Fruit fly (Drosophila melanogaster) whole organism, embryonic: ENCODE data around the gene CG15336.

Source experiments
- BtbVII ChIP-seq: fragments of 200-800 bp; sonication (Bioruptor generic); optimal IDR thresholded peaks from 3 replicates; lab custom pipeline; 2017; ENCODE audit warnings: missing biosample characterization, mild to moderate bottlenecking, missing genetic modification characterization
- CG10654 ChIP-seq: fragments of 200-800 bp; sonication (Bioruptor generic); optimal IDR thresholded peaks from 2 replicates; lab custom pipeline; 2016; ENCODE audit warnings: missing biosample characterization, missing genetic modification characterization
- CG11247 ChIP-seq: fragments of 200-800 bp; sonication (Bioruptor generic); IDR thresholded peaks from 2 replicates; pipeline ENCODE4 v1.3.6; 2022; ENCODE audit warnings: missing biosample characterization, missing genetic modification characterization
- CG12942 ChIP-seq: fragments of 200-800 bp; sonication (Bioruptor generic); optimal IDR thresholded peaks from 3 replicates; lab custom pipeline; 2016; ENCODE audit warnings: missing biosample characterization, missing genetic modification characterization
- CG17568 ChIP-seq: fragments of 200-800 bp; sonication (Bioruptor generic); optimal IDR thresholded peaks from 2 replicates; lab custom pipeline; 2018; ENCODE audit warnings: missing biosample characterization, mild to moderate bottlenecking, missing genetic modification characterization, moderate library complexity
- CG2129 ChIP-seq: fragments of 200-800 bp; sonication (Bioruptor generic); IDR thresholded peaks from 2 replicates; pipeline ENCODE4 v1.3.6; 2022; ENCODE audit warnings: missing biosample characterization, missing genetic modification characterization; ENCODE audit not compliant: partially characterized antibody
- CG31441 ChIP-seq: fragments of 200-800 bp; sonication (Bioruptor generic); IDR thresholded peaks from 2 replicates; pipeline ENCODE4 v1.3.6; 2022; ENCODE audit warnings: missing biosample characterization, missing genetic modification characterization
- CG3847 ChIP-seq: fragments of 200-800 bp; sonication (Bioruptor generic); IDR thresholded peaks from 2 replicates; pipeline ENCODE4 v1.3.6; 2022; ENCODE audit warnings: missing biosample characterization, missing genetic modification characterization
- CG4404 ChIP-seq: fragments of 200-800 bp; sonication (Bioruptor generic); IDR thresholded peaks from 2 replicates; pipeline ENCODE4 v1.3.6; 2022; ENCODE audit warnings: missing biosample characterization, missing genetic modification characterization
- CG4617 ChIP-seq: fragments of 200-800 bp; sonication (Bioruptor generic); optimal IDR thresholded peaks from 3 replicates; lab custom pipeline; 2016; ENCODE audit warnings: missing biosample characterization, missing genetic modification characterization, borderline replicate concordance
- CG6175 ChIP-seq: fragments of 200-800 bp; sonication (Bioruptor generic); IDR thresholded peaks from 3 replicates; pipeline ENCODE4 v1.3.6; 2022; ENCODE audit warnings: missing biosample characterization, missing genetic modification characterization
- CG6272 ChIP-seq: fragments of 200-800 bp; sonication (Bioruptor generic); IDR thresholded peaks from 2 replicates; pipeline ENCODE4 v1.3.6; 2022; ENCODE audit warnings: missing biosample characterization, missing genetic modification characterization
- CG6765 ChIP-seq: fragments of 200-800 bp; sonication (Bioruptor generic); optimal IDR thresholded peaks from 3 replicates; lab custom pipeline; 2017; ENCODE audit warnings: missing biosample characterization, mild to moderate bottlenecking, missing genetic modification characterization
- CG7745 ChIP-seq: fragments of 200-800 bp; sonication (Bioruptor generic); optimal IDR thresholded peaks from 2 replicates; lab custom pipeline; 2018; ENCODE audit warnings: missing biosample characterization, mild to moderate bottlenecking, missing genetic modification characterization, moderate library complexity
- CG7786 ChIP-seq: fragments of 200-800 bp; sonication (Bioruptor generic); optimal IDR thresholded peaks from 2 replicates; lab custom pipeline; 2016; ENCODE audit warnings: missing biosample characterization, missing genetic modification characterization
- CG8765 ChIP-seq: fragments of 200-800 bp; sonication (Bioruptor generic); IDR thresholded peaks from 2 replicates; pipeline ENCODE4 v1.3.6; 2022; ENCODE audit warnings: missing biosample characterization, missing genetic modification characterization
- CG9727 ChIP-seq: fragments of 200-800 bp; sonication (Bioruptor generic); optimal IDR thresholded peaks from 3 replicates; lab custom pipeline; 2017; ENCODE audit warnings: missing biosample characterization, mild to moderate bottlenecking, missing genetic modification characterization
- CHES-1-like ChIP-seq: fragments of 200-800 bp; sonication (Bioruptor generic); optimal IDR thresholded peaks from 2 replicates; lab custom pipeline; 2016; ENCODE audit warnings: missing biosample characterization, missing genetic modification characterization
- Chrac-16 ChIP-seq: fragments of 200-800 bp; sonication (Bioruptor generic); optimal IDR thresholded peaks from 3 replicates; lab custom pipeline; 2016; ENCODE audit warnings: missing biosample characterization, missing genetic modification characterization
- CrebB ChIP-seq: fragments of 200-800 bp; sonication (Bioruptor generic); optimal IDR thresholded peaks from 3 replicates; lab custom pipeline; 2018; ENCODE audit warnings: missing biosample characterization, mild to moderate bottlenecking, missing genetic modification characterization
- D19B ChIP-seq: fragments of 200-800 bp; sonication (Bioruptor generic); optimal IDR thresholded peaks from 2 replicates; lab custom pipeline; 2017; ENCODE audit warnings: missing biosample characterization, mild to moderate bottlenecking, missing genetic modification characterization
- E2f2 ChIP-seq: fragments of 200-800 bp; sonication (Bioruptor generic); IDR thresholded peaks from 2 replicates; pipeline ENCODE4 v1.3.6; 2022; ENCODE audit warnings: missing biosample characterization, missing genetic modification characterization
- HHEX ChIP-seq: fragments of 200-800 bp; sonication (Bioruptor generic); optimal IDR thresholded peaks from 3 replicates; lab custom pipeline; 2017; ENCODE audit warnings: missing biosample characterization, mild to moderate bottlenecking, missing genetic modification characterization, missing genetic modification reagents
- HmgZ ChIP-seq: fragments of 200-800 bp; sonication (Bioruptor generic); optimal IDR thresholded peaks from 2 replicates; lab custom pipeline; 2018; ENCODE audit warnings: missing biosample characterization, mild to moderate bottlenecking, missing genetic modification characterization
- Lim3 ChIP-seq: fragments of 200-800 bp; sonication (Bioruptor generic); IDR thresholded peaks from 2 replicates; pipeline ENCODE4 v1.3.6; 2022; ENCODE audit warnings: missing biosample characterization, missing genetic modification characterization
- Oli ChIP-seq: fragments of 200-800 bp; sonication (Bioruptor generic); optimal IDR thresholded peaks from 2 replicates; lab custom pipeline; 2018; ENCODE audit warnings: missing biosample characterization, mild to moderate bottlenecking, missing genetic modification characterization, moderate library complexity
- br ChIP-seq: fragments of >200 bp; optimal IDR thresholded peaks from 2 replicates; lab custom pipeline; 2017
- dmrt11E ChIP-seq: fragments of 200-800 bp; sonication (Bioruptor generic); optimal IDR thresholded peaks from 3 replicates; lab custom pipeline; 2018; ENCODE audit warnings: missing biosample characterization, mild to moderate bottlenecking, missing genetic modification characterization, moderate library complexity
- ems ChIP-seq: fragments of 200-800 bp; sonication (Bioruptor generic); optimal IDR thresholded peaks from 3 replicates; lab custom pipeline; 2016; ENCODE audit warnings: missing biosample characterization, missing genetic modification characterization
- esg ChIP-seq: fragments of 200-800 bp; sonication (Bioruptor generic); conservative IDR thresholded peaks from 2 replicates; pipeline ENCODE4 v1.3.6; 2022; ENCODE audit warnings: missing biosample characterization, missing genetic modification characterization
- ewg ChIP-seq: fragments of 200-800 bp; sonication (Bioruptor generic); optimal IDR thresholded peaks from 3 replicates; lab custom pipeline; 2017; ENCODE audit warnings: mild to moderate bottlenecking, missing biosample characterization, missing genetic modification reagents, missing genetic modification characterization
- exex ChIP-seq: fragments of 200-800 bp; sonication (Bioruptor generic); optimal IDR thresholded peaks from 4 replicates; lab custom pipeline; 2018; ENCODE audit warnings: missing biosample characterization, mild to moderate bottlenecking, missing genetic modification characterization, moderate library complexity
- gcm ChIP-seq: fragments of 200-800 bp; sonication (Bioruptor generic); optimal IDR thresholded peaks from 2 replicates; lab custom pipeline; 2019; ENCODE audit warnings: missing biosample characterization, mild to moderate bottlenecking, missing genetic modification characterization, moderate library complexity
- hkb ChIP-seq, 2 experiments: fragments of 200-800 bp in 1 of 2; fragments of >200 bp in 1 of 2; sonication (Bioruptor generic) in 1 of 2; IDR thresholded peaks in 1 of 2; optimal IDR thresholded peaks in 1 of 2; 2 replicates each; pipeline versions ENCODE4 v1.3.6 to Lab custom; 2017 to 2022; ENCODE audit warnings: missing biosample characterization in 1 of 2, missing genetic modification characterization in 1 of 2
- jigr1 ChIP-seq: fragments of 200-800 bp; sonication (Bioruptor generic); IDR thresholded peaks from 3 replicates; pipeline ENCODE4 v1.3.6; 2022; ENCODE audit warnings: missing biosample characterization, missing genetic modification characterization
- lilli ChIP-seq: fragments of 200-800 bp; sonication (Bioruptor generic); optimal IDR thresholded peaks from 3 replicates; lab custom pipeline; 2016; ENCODE audit warnings: missing biosample characterization, missing genetic modification characterization
- lola ChIP-seq, 3 experiments: fragments of >200 bp in 2 of 3; fragments of 200-800 bp in 1 of 3; sonication (Bioruptor generic) in 1 of 3; optimal IDR thresholded peaks; 2 replicates each; lab custom pipeline; 2017 to 2019; ENCODE audit warnings: missing biosample characterization in 3 of 3, missing genetic modification characterization in 3 of 3, mild to moderate bottlenecking in 1 of 3, moderate library complexity in 1 of 3
- luna ChIP-seq: fragments of 200-800 bp; sonication (Bioruptor generic); optimal IDR thresholded peaks from 2 replicates; lab custom pipeline; 2016; ENCODE audit warnings: missing biosample characterization, missing genetic modification characterization
- ranshi ChIP-seq: fragments of 200-800 bp; sonication (Bioruptor generic); IDR thresholded peaks from 2 replicates; pipeline ENCODE4 v1.3.6; 2022; ENCODE audit warnings: missing biosample characterization, missing genetic modification characterization
- rib ChIP-seq: fragments of 200-800 bp; sonication (Bioruptor generic); IDR thresholded peaks from 2 replicates; pipeline ENCODE4 v1.3.6; 2022; ENCODE audit warnings: missing biosample characterization, missing genetic modification characterization
- schlank ChIP-seq: fragments of 200-800 bp; sonication (Bioruptor generic); optimal IDR thresholded peaks from 2 replicates; lab custom pipeline; 2018; ENCODE audit warnings: missing biosample characterization, mild to moderate bottlenecking, missing genetic modification characterization
- sens ChIP-seq: fragments of 200-800 bp; sonication (Bioruptor generic); peaks from one replicate; lab custom pipeline; 2016; ENCODE audit warnings: missing biosample characterization, missing genetic modification characterization
- sim ChIP-seq: fragments of 200-800 bp; sonication (Bioruptor generic); IDR thresholded peaks from 2 replicates; pipeline ENCODE4 v1.3.6; 2022; ENCODE audit warnings: missing biosample characterization, missing genetic modification characterization
- sna ChIP-seq: fragments of 200-800 bp; sonication (Bioruptor generic); IDR thresholded peaks from 2 replicates; pipeline ENCODE4 v1.3.6; 2022; ENCODE audit warnings: missing biosample characterization, missing genetic modification characterization; ENCODE audit not compliant: partially characterized antibody
- so ChIP-seq: fragments of 200-800 bp; sonication (Bioruptor generic); IDR thresholded peaks from 3 replicates; pipeline ENCODE4 v1.3.6; 2022; ENCODE audit warnings: missing biosample characterization, missing genetic modification characterization
- stc ChIP-seq: fragments of 200-800 bp; sonication (Bioruptor generic); IDR thresholded peaks from 2 replicates; pipeline ENCODE4 v1.3.6; 2022; ENCODE audit warnings: missing biosample characterization, missing genetic modification characterization
- tgo ChIP-seq: fragments of 200-800 bp; sonication (Bioruptor generic); IDR thresholded peaks from 3 replicates; pipeline ENCODE4 v1.3.6; 2022; ENCODE audit warnings: missing biosample characterization, missing genetic modification characterization
- tll ChIP-seq, 2 experiments: fragments of 200-800 bp in 1 of 2; fragments of >200 bp in 1 of 2; sonication (Bioruptor generic) in 1 of 2; optimal IDR thresholded peaks; 2 replicates each; lab custom pipeline; 2017 to 2019; ENCODE audit warnings: missing biosample characterization in 2 of 2, missing genetic modification characterization in 2 of 2, mild to moderate bottlenecking in 1 of 2, moderate library complexity in 1 of 2
- vfl ChIP-seq: fragments of 200-800 bp; sonication (Bioruptor generic); optimal IDR thresholded peaks from 2 replicates; lab custom pipeline; 2016; ENCODE audit warnings: missing biosample characterization, missing genetic modification characterization
- zen ChIP-seq: fragments of 200-800 bp; sonication (Bioruptor generic); optimal IDR thresholded peaks from 3 replicates; lab custom pipeline; 2018; ENCODE audit warnings: missing biosample characterization, mild to moderate bottlenecking, missing genetic modification characterization, moderate library complexity

CG15336 gene

dm6 chrX:8157294-8157693 is 9.5 kb downstream of the CG15336 start, which contains the start of the genes Traf6 and GIIIspla2 (continued):
- no peak for TF ChIP-seq CG2129
- peak; percentile 55 for TF ChIP-seq CG10654 (GFP tag; lab: Kevin White, UChicago)
- TF ChIP-seq HmgZ (tag; lab: Kevin White, UChicago), result peak; percentile 81
- TF ChIP-seq dmrt11E (tag; lab: Kevin White, UChicago), result peak; percentile 69
- no peak for TF ChIP-seq CG7745 (tag; lab: Kevin White, UChicago)
- TF ChIP-seq gcm, result peak; percentile 40
- TF ChIP-seq esg, result peak; percentile 56
- TF ChIP-seq sim, result 0 out of 2 replicates have a peak, but pooled peaks have one; percentile 48
- TF ChIP-seq CG11247 (GFP tag; lab: Robert Waterston, UW), result peak; percentile 63
- TF ChIP-seq Chrac-16 (GFP tag; lab: Kevin White, UChicago), result peak; percentile 60
- TF ChIP-seq jigr1, result no peak
- TF ChIP-seq CrebB (tag; lab: Kevin White, UChicago), result peak; percentile 69
- TF ChIP-seq CG7786 (GFP tag; lab: Kevin White, UChicago), result peak; percentile 72
- peak; percentile 60 for TF ChIP-seq zen (tag; lab: Kevin White, UChicago)
- peak; percentile 59; the same call in 1 of the 2 replicates for TF ChIP-seq stc (GFP tag; lab: Robert Waterston, UW)
- TF ChIP-seq D19B (GFP tag; lab: Kevin White, UChicago), result peak; percentile 65
- peak; percentile 86 for TF ChIP-seq CG3847 (GFP tag; lab: Robert Waterston, UW)
- peak; percentile 95 for TF ChIP-seq sens (GFP tag; lab: Kevin White, UChicago)
- TF ChIP-seq CG17568, result no peak
- peak; percentile 74 for TF ChIP-seq E2f2
- peak; percentile 31 for TF ChIP-seq BtbVII (GFP tag; lab: Kevin White, UChicago)
- no peak for TF ChIP-seq hkb (optimal IDR thresholded peaks at IDR 0.05; lab: Kevin White, UChicago)
- TF ChIP-seq hkb (GFP tag; IDR thresholded peaks at IDR 0.05; lab: Robert Waterston, UW), result peak; percentile 71
- peak; percentile 70 for TF ChIP-seq Oli (tag; lab: Kevin White, UChicago)
- TF ChIP-seq luna (GFP tag; lab: Kevin White, UChicago), result no peak
- TF ChIP-seq rib, result no peak
- TF ChIP-seq Lim3 (GFP tag; lab: Robert Waterston, UW), result no peak
- TF ChIP-seq CG4617 (GFP tag; lab: Kevin White, UChicago), result peak; percentile 57
- peak; percentile 75 for TF ChIP-seq ewg (GFP tag; lab: Kevin White, UChicago)
- peak; percentile 77; the same call in 2 of the 3 replicates for TF ChIP-seq so (GFP tag; lab: Robert Waterston, UW)
- peak; percentile 53 for TF ChIP-seq CHES-1-like (GFP tag; lab: Kevin White, UChicago)
- peak; percentile 29; the same call in 1 of the 2 replicates for TF ChIP-seq CG8765 (GFP tag; lab: Robert Waterston, UW)
- TF ChIP-seq CG12942 (GFP tag; lab: Kevin White, UChicago), result peak; percentile 56
- TF ChIP-seq ems, result peak; percentile 63
- TF ChIP-seq CG6175, result no peak
- TF ChIP-seq sna (GFP tag; lab: Robert Waterston, UW), result 0 out of 2 replicates have a peak, but pooled peaks have one; percentile 40
- TF ChIP-seq tgo (GFP tag; lab: Robert Waterston, UW), result peak; percentile 74
- peak; percentile 67 for TF ChIP-seq CG6272 (GFP tag; lab: Robert Waterston, UW)
- TF ChIP-seq tll (GFP tag; optimal IDR thresholded peaks at IDR 0.05; lab: Kevin White, UChicago), result no peak
- peak in 1 of 3 experiments; percentile 65 for TF ChIP-seq lola (GFP tag; optimal IDR thresholded peaks at IDR 0.05; lab: Kevin White, UChicago)
- peak; percentile 76 for TF ChIP-seq lilli
- TF ChIP-seq CG6765 (GFP tag; lab: Kevin White, UChicago), result peak; percentile 30
- peak; percentile 59 for TF ChIP-seq vfl (GFP tag; lab: Kevin White, UChicago)
- TF ChIP-seq ranshi (GFP tag; lab: Robert Waterston, UW), result peak; percentile 75
- TF ChIP-seq exex (tag; lab: Kevin White, UChicago), result no peak
- peak; percentile 66 for TF ChIP-seq CG4404
- no peak for TF ChIP-seq br (lab: Kevin White, UChicago)
- TF ChIP-seq CG31441 (GFP tag; lab: Robert Waterston, UW), result no peak; the same call in 1 of the 2 replicates
- peak; percentile 56 for TF ChIP-seq schlank
- peak; percentile 62 for TF ChIP-seq CG9727 (GFP tag; lab: Kevin White, UChicago)
- peak; percentile 60 for TF ChIP-seq HHEX (GFP tag; lab: Kevin White, UChicago)
